Fruit fly (Drosophila melanogaster): ENCODE measurements around the gene CG33060.

CG33060 gene

dm6 chr3L:16364182-16364581 is 33.3 kb downstream of the CG33060 start (continued):
- TF ChIP-seq eg (GFP tag; IDR thresholded peaks at IDR 0.05) (no peak), Ets21C (GFP tag; optimal IDR thresholded peaks at IDR 0.05) (peak; percentile 69), Smox (GFP tag; optimal IDR thresholded peaks at IDR 0.05) (peak; percentile 85), CG3919 (GFP tag; optimal IDR thresholded peaks at IDR 0.05) (peak; percentile 92), CG4318 (GFP tag; optimal IDR thresholded peaks at IDR 0.05) (peak; percentile 39), acj6 (GFP tag; optimal IDR thresholded peaks at IDR 0.05) (peak; percentile 88), Gug (GFP tag; IDR thresholded peaks at IDR 0.05) (no peak), Hr39 (GFP tag; optimal IDR thresholded peaks at IDR 0.05) (peak; percentile 75), CG15336 (GFP tag; IDR thresholded peaks at IDR 0.05) (peak; percentile 69), CG1621 (tag; optimal IDR thresholded peaks at IDR 0.05) (peak; percentile 84), CG3032 (tag; optimal IDR thresholded peaks at IDR 0.05) (peak; percentile 93), CG6276 (GFP tag; optimal IDR thresholded peaks at IDR 0.05) (peak; percentile 31), CG7368 (GFP tag; optimal IDR thresholded peaks at IDR 0.05) (peak; percentile 77), Met (GFP tag; optimal IDR thresholded peaks at IDR 0.05) (peak; percentile 85), cyc (GFP tag; optimal IDR thresholded peaks at IDR 0.05) (peak; percentile 83), CG10631 (GFP tag; optimal IDR thresholded peaks at IDR 0.05) (peak; percentile 87)

- TF ChIP-seq svp (GFP tag) (no peak), Ets96B (tag; optimal IDR thresholded peaks at IDR 0.05) (no peak), pdm3 (GFP tag; optimal IDR thresholded peaks at IDR 0.05) (no peak), salr (GFP tag; optimal IDR thresholded peaks at IDR 0.05) (no peak), CG32006 (GFP tag; optimal IDR thresholded peaks at IDR 0.05) (no peak), cyc (GFP tag; optimal IDR thresholded peaks at IDR 0.05) (no peak), CG16779 (tag; optimal IDR thresholded peaks at IDR 0.05) (no peak), CG6808 (GFP tag; optimal IDR thresholded peaks at IDR 0.05) (no peak), CG4318 (GFP tag; optimal IDR thresholded peaks at IDR 0.05) (no peak)
Measured at dm6 chr3L:16364599-16364998, 33.8 kb downstream of the CG33060 start, which contains the start of gene Cpr72Eb. Gene Cpr72Eb (plus strand): TSS chr3L:16364899.

- no peak for TF ChIP-seq salr (GFP tag; optimal IDR thresholded peaks at IDR 0.05)
- no peak for TF ChIP-seq Sox15 (GFP tag; optimal IDR thresholded peaks at IDR 0.05)
- TF ChIP-seq CG1621 (tag; optimal IDR thresholded peaks at IDR 0.05): no peak
- no peak for TF ChIP-seq Met (GFP tag; optimal IDR thresholded peaks at IDR 0.05)
- no peak for TF ChIP-seq Sox14 (GFP tag; optimal IDR thresholded peaks at IDR 0.05)
- TF ChIP-seq eg (GFP tag; IDR thresholded peaks at IDR 0.05): no peak
- no peak for TF ChIP-seq cyc (GFP tag; optimal IDR thresholded peaks at IDR 0.05)
- no peak for TF ChIP-seq svp (GFP tag)
- no peak for TF ChIP-seq fd59A (GFP tag; optimal IDR thresholded peaks at IDR 0.05)
- no peak for TF ChIP-seq CG9139 (GFP tag; optimal IDR thresholded peaks at IDR 0.05)
- TF ChIP-seq vri (GFP tag; optimal IDR thresholded peaks at IDR 0.05): no peak
- no peak for TF ChIP-seq Ets96B (tag; optimal IDR thresholded peaks at IDR 0.05)
- TF ChIP-seq CG16779 (tag; optimal IDR thresholded peaks at IDR 0.05): no peak
- TF ChIP-seq net (GFP tag; optimal IDR thresholded peaks at IDR 0.05): no peak
- TF ChIP-seq Hr4 (GFP tag; optimal IDR thresholded peaks at IDR 0.05): no peak
- TF ChIP-seq Ets21C (GFP tag; optimal IDR thresholded peaks at IDR 0.05): no peak
Measured at dm6 chr3L:16367240-16367639, 36.4 kb downstream of the CG33060 start, which contains the start of gene Cpr72Ec. Gene Cpr72Ec (minus strand): TSS chr3L:16367340.

DNA sequence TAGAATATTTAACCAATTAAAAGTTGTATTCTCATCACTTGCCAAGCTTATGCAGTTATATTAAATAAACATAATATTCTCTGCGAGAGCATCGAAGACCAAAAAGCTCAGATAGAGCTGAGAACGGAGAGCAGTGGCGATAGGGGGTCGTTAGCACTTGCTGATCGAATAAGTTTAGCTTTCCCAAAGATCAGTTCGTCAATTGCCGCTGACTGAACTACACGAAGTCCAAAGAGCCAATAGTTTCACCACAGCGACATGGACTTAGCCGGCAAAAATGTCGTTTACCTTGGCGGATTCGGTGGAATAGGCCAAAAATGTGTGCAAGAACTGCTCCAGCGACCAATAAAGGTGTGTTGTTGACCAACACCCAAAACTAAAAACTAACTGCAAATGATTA is 37.4 kb downstream of the CG33060 start, which contains the start of gene CG4842:
Gene CG4842, plus strand, starts transcription at position 191 of the 400 bp plus-strand sequence.
- no peak for TF ChIP-seq Gug (GFP tag; IDR thresholded peaks at IDR 0.05)
- peak; percentile 70 for TF ChIP-seq svp (GFP tag)
- TF ChIP-seq CG10669 (GFP tag; optimal IDR thresholded peaks at IDR 0.05): no peak

DNA sequence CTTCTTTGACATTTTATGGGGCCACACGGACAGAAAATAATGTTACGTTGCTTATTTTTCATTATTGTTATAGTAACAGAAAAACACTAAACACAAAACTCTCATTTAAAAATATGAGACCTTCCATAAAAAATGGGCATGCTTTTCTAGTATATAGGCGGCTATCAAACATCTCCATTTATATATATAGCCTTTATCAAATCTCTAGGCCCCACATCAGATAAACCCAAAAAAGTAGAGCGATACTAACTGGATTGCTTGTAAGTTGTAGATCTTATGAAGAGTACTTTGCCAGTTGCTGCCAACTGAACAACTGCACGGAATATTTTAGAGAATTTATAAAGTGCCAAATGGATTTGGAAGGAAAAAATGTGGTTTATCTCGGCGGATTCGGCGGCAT is 38.7 kb downstream of the CG33060 start, which contains the start of gene CG18814:
Gene CG18814, plus strand, starts transcription at position 301 of the 400 bp plus-strand sequence.
- TF ChIP-seq fd85E (GFP tag; optimal IDR thresholded peaks at IDR 0.05) (no peak), CG1621 (tag; optimal IDR thresholded peaks at IDR 0.05) (no peak), dac (GFP tag; optimal IDR thresholded peaks at IDR 0.05) (no peak), CG10631 (GFP tag; optimal IDR thresholded peaks at IDR 0.05) (no peak), Lpt (GFP tag; optimal IDR thresholded peaks at IDR 0.05) (no peak), Ets21C (GFP tag; optimal IDR thresholded peaks at IDR 0.05) (no peak), Eip78C (GFP tag) (no peak), CG11902 (GFP tag; optimal IDR thresholded peaks at IDR 0.05) (no peak), spab (GFP tag; optimal IDR thresholded peaks at IDR 0.05) (no peak), CG11762 (GFP tag; optimal IDR thresholded peaks at IDR 0.05; ENCODE audit: insufficient read depth) (no peak), Met (GFP tag; optimal IDR thresholded peaks at IDR 0.05) (no peak), achi (GFP tag; optimal IDR thresholded peaks at IDR 0.05) (no peak), esn (GFP tag; optimal IDR thresholded peaks at IDR 0.05) (no peak), svp (GFP tag) (no peak), CG6854 (GFP tag; optimal IDR thresholded peaks at IDR 0.05) (no peak), vri (GFP tag; optimal IDR thresholded peaks at IDR 0.05) (no peak)
